Worm (Caenorhabditis elegans) whole organism, young adult: ENCODE data around the gene K07E3.1.
A peak's percentile ranks its signal among the peaks of the same experiment; 100 is the strongest.

Experiments
- B0261.1 ChIP-seq: sonication (generic microtip); optimal IDR thresholded peaks from 2 replicates; lab custom pipeline; 2016; ENCODE audit warnings: mild to moderate bottlenecking, missing genetic modification characterization, moderate library complexity, missing compliant biosample characterization
- B0336.3 ChIP-seq: fragments of 200-800 bp; sonication (Bioruptor generic); IDR thresholded peaks from 2 replicates; pipeline ENCODE4 v1.3.6; 2022; ENCODE audit warnings: missing genetic modification characterization, missing compliant biosample characterization
- D2030.7 ChIP-seq: fragments of 200-800 bp; sonication (Bioruptor generic); IDR thresholded peaks from 2 replicates; pipeline ENCODE4 v1.3.6; 2022; ENCODE audit warnings: missing genetic modification reagents, missing genetic modification characterization, missing compliant biosample characterization
- F22D6.2 ChIP-seq: sonication (generic microtip); optimal IDR thresholded peaks from 2 replicates; lab custom pipeline; 2016; ENCODE audit warnings: mild to moderate bottlenecking, missing genetic modification characterization, missing compliant biosample characterization
- F23B12.7 ChIP-seq: sonication (generic microtip); optimal IDR thresholded peaks from 2 replicates; lab custom pipeline; 2017; ENCODE audit warnings: missing genetic modification characterization, mild to moderate bottlenecking, missing compliant biosample characterization, antibody characterized with exemption, moderate library complexity; ENCODE audit not compliant: insufficient read depth
- F37B4.10 ChIP-seq: fragments of 200-800 bp; sonication (Bioruptor generic); IDR thresholded peaks from 2 replicates; pipeline ENCODE4 v1.3.6; 2022; ENCODE audit warnings: missing genetic modification characterization, missing compliant biosample characterization
- F55B11.4 ChIP-seq: sonication (generic microtip); optimal IDR thresholded peaks from 2 replicates; lab custom pipeline; 2016; ENCODE audit warnings: missing compliant biosample characterization, missing genetic modification characterization, borderline replicate concordance; ENCODE audit not compliant: insufficient read depth
- K11D2.4 ChIP-seq: fragments of 200-800 bp; sonication (Bioruptor generic); IDR thresholded peaks from 2 replicates; pipeline ENCODE4 v1.3.6; 2022; ENCODE audit warnings: missing genetic modification reagents, missing genetic modification characterization, missing compliant biosample characterization
- K12H6.12 ChIP-seq: fragments of 200-800 bp; sonication (Bioruptor generic); optimal IDR thresholded peaks from 2 replicates; lab custom pipeline; 2018; ENCODE audit warnings: mild to moderate bottlenecking, missing genetic modification characterization, missing compliant biosample characterization
- T07F8.4 ChIP-seq: sonication (generic microtip); optimal IDR thresholded peaks from 2 replicates; lab custom pipeline; 2016; ENCODE audit warnings: mild to moderate bottlenecking, missing genetic modification characterization, moderate library complexity, missing compliant biosample characterization
- ama-1 ChIP-seq, 3 experiments: fragments of 150-350 bp in 1 of 3; sonication (generic microtip) in 2 of 3; optimal IDR thresholded peaks; 2 replicates each; lab custom pipeline; 2014 to 2018; ENCODE audit warnings: missing biosample characterization in 2 of 3, missing genetic modification characterization in 2 of 3, missing genetic modification reagents in 2 of 3
- attf-6 ChIP-seq: fragments of 200-800 bp; sonication (Bioruptor generic); IDR thresholded peaks from 2 replicates; pipeline ENCODE4 v1.3.6; 2022; ENCODE audit warnings: missing genetic modification reagents, missing genetic modification characterization, missing compliant biosample characterization
- bed-1 ChIP-seq: fragments of 200-800 bp; sonication (Bioruptor generic); IDR thresholded peaks from 2 replicates; pipeline ENCODE4 v1.3.6; 2022; ENCODE audit warnings: missing genetic modification reagents, missing genetic modification characterization, missing compliant biosample characterization
- ceh-100 ChIP-seq: fragments of 200-800 bp; sonication (Bioruptor generic); IDR thresholded peaks from 2 replicates; pipeline ENCODE4 v1.3.6; 2022; ENCODE audit warnings: missing genetic modification reagents, missing genetic modification characterization, missing compliant biosample characterization
- ceh-79 ChIP-seq: sonication (generic microtip); optimal IDR thresholded peaks from 2 replicates; lab custom pipeline; 2017; ENCODE audit warnings: mild to moderate bottlenecking, missing genetic modification characterization, missing compliant biosample characterization
- chd-7 ChIP-seq: sonication (generic microtip); optimal IDR thresholded peaks from 2 replicates; lab custom pipeline; 2016; ENCODE audit warnings: mild to moderate bottlenecking, missing genetic modification characterization, moderate library complexity, missing compliant biosample characterization
- efl-1 ChIP-seq: fragments of 150-350 bp; optimal IDR thresholded peaks from 2 replicates; lab custom pipeline; 2014; ENCODE audit warnings: missing biosample characterization, missing genetic modification reagents, missing genetic modification characterization
- egrh-3 ChIP-seq: fragments of 200-800 bp; sonication (Bioruptor generic); IDR thresholded peaks from 2 replicates; pipeline ENCODE4 v1.3.6; 2022; ENCODE audit warnings: missing genetic modification reagents, missing genetic modification characterization, missing compliant biosample characterization
- ets-4 ChIP-seq: fragments of 200-800 bp; sonication (Bioruptor generic); optimal IDR thresholded peaks from 2 replicates; lab custom pipeline; 2018; ENCODE audit warnings: mild to moderate bottlenecking, missing genetic modification characterization, missing compliant biosample characterization
- gei-17 ChIP-seq: fragments of 200-800 bp; sonication (Bioruptor generic); optimal IDR thresholded peaks from 2 replicates; lab custom pipeline; 2018; ENCODE audit warnings: mild to moderate bottlenecking, missing genetic modification characterization, missing compliant biosample characterization
- him-1 ChIP-seq: sonication (generic microtip); optimal IDR thresholded peaks from 2 replicates; lab custom pipeline; 2016; ENCODE audit warnings: missing genotype, missing genetic modification reagents, missing genetic modification characterization, missing compliant biosample characterization
- hmg-20 ChIP-seq: fragments of 200-800 bp; sonication (Bioruptor generic); IDR thresholded peaks from 2 replicates; pipeline ENCODE4 v1.3.6; 2022; ENCODE audit warnings: missing genetic modification reagents, missing genetic modification characterization, missing compliant biosample characterization
- let-526 ChIP-seq: fragments of 200-800 bp; sonication (Bioruptor generic); IDR thresholded peaks from 2 replicates; pipeline ENCODE4 v1.3.6; 2022; ENCODE audit warnings: missing genetic modification reagents, missing genetic modification characterization, missing compliant biosample characterization
- lin-26 ChIP-seq: fragments of 200-800 bp; sonication (Bioruptor generic); IDR thresholded peaks from 2 replicates; pipeline ENCODE4 v1.3.6; 2022; ENCODE audit warnings: missing genetic modification reagents, missing genetic modification characterization, missing compliant biosample characterization
- lin-40 ChIP-seq: sonication (generic microtip); optimal IDR thresholded peaks from 2 replicates; lab custom pipeline; 2016; ENCODE audit warnings: missing genetic modification characterization, mild to moderate bottlenecking, missing compliant biosample characterization, missing genotype, missing genetic modification reagents
- lin-54 ChIP-seq: fragments of 200-800 bp; sonication (Bioruptor generic); optimal IDR thresholded peaks from 2 replicates; lab custom pipeline; 2018; ENCODE audit warnings: mild to moderate bottlenecking, missing genetic modification characterization, missing compliant biosample characterization
- lir-1 ChIP-seq: fragments of 200-800 bp; sonication (Bioruptor generic); conservative IDR thresholded peaks from 2 replicates; pipeline ENCODE4 v1.3.6; 2022; ENCODE audit warnings: missing genetic modification reagents, missing genetic modification characterization, missing compliant biosample characterization
- mcd-1 ChIP-seq: fragments of 200-800 bp; sonication (Bioruptor generic); IDR thresholded peaks from 2 replicates; pipeline ENCODE4 v1.3.6; 2022; ENCODE audit warnings: missing genetic modification reagents, missing genetic modification characterization, missing compliant biosample characterization
- mel-28 ChIP-seq: sonication (generic microtip); optimal IDR thresholded peaks from 2 replicates; lab custom pipeline; 2016; ENCODE audit warnings: borderline replicate concordance, mild to moderate bottlenecking, missing genetic modification characterization, missing compliant biosample characterization
- mxl-1 ChIP-seq: sonication (generic microtip); optimal IDR thresholded peaks from 2 replicates; lab custom pipeline; 2016; ENCODE audit warnings: missing genetic modification characterization, missing compliant biosample characterization
- nfya-1 ChIP-seq: sonication (generic microtip); optimal IDR thresholded peaks from 2 replicates; lab custom pipeline; 2017; ENCODE audit warnings: antibody characterized with exemption, missing compliant biosample characterization, missing genetic modification characterization, borderline replicate concordance; ENCODE audit not compliant: insufficient read depth
- nhr-120 ChIP-seq: fragments of 200-800 bp; sonication (Bioruptor generic); IDR thresholded peaks from 2 replicates; pipeline ENCODE4 v1.3.6; 2022; ENCODE audit warnings: missing genetic modification characterization, missing compliant biosample characterization
- nhr-80 ChIP-seq: sonication (generic microtip); optimal IDR thresholded peaks from 2 replicates; lab custom pipeline; 2016; ENCODE audit warnings: missing genetic modification characterization, missing compliant biosample characterization
- pbrm-1 ChIP-seq: fragments of 200-800 bp; sonication (Bioruptor generic); IDR thresholded peaks from 2 replicates; pipeline ENCODE4 v1.3.6; 2022; ENCODE audit warnings: missing genetic modification reagents, missing genetic modification characterization, missing compliant biosample characterization
- repo-1 ChIP-seq: sonication (generic microtip); optimal IDR thresholded peaks from 2 replicates; lab custom pipeline; 2017; ENCODE audit warnings: mild to moderate bottlenecking, missing genetic modification characterization, missing compliant biosample characterization
- snpc-1.3 ChIP-seq: sonication (generic microtip); optimal IDR thresholded peaks from 2 replicates; lab custom pipeline; 2017; ENCODE audit warnings: missing genetic modification characterization, mild to moderate bottlenecking, missing compliant biosample characterization, antibody characterized with exemption, moderate library complexity, missing genotype, missing genetic modification reagents; ENCODE audit not compliant: insufficient read depth
- snpc-3.4 ChIP-seq: sonication (generic microtip); optimal IDR thresholded peaks from 2 replicates; lab custom pipeline; 2017; ENCODE audit warnings: missing genetic modification characterization, mild to moderate bottlenecking, missing compliant biosample characterization, antibody characterized with exemption, moderate library complexity, missing genotype, missing genetic modification reagents
- snpc-4 ChIP-seq, 5 experiments: fragments of 150-350 bp in 1 of 5; sonication (generic microtip) in 4 of 5; optimal IDR thresholded peaks; 2 replicates each; lab custom pipeline; 2014 to 2018; ENCODE audit warnings: missing genetic modification characterization in 5 of 5, missing biosample characterization in 3 of 5, antibody characterized with exemption in 2 of 5, mild to moderate bottlenecking in 2 of 5, missing compliant biosample characterization in 2 of 5, missing genotype in 2 of 5, moderate library complexity in 2 of 5, missing genetic modification reagents in 1 of 5
- somi-1 ChIP-seq: fragments of 200-800 bp; sonication (Bioruptor generic); optimal IDR thresholded peaks from 2 replicates; lab custom pipeline; 2018; ENCODE audit warnings: mild to moderate bottlenecking, missing genetic modification characterization, missing compliant biosample characterization
- tbp1 ChIP-seq: fragments of 200-800 bp; sonication (Bioruptor generic); optimal IDR thresholded peaks from 2 replicates; lab custom pipeline; 2018; ENCODE audit warnings: mild to moderate bottlenecking, missing genetic modification characterization, missing compliant biosample characterization
- zfh-2 ChIP-seq: fragments of 200-800 bp; sonication (Bioruptor generic); conservative IDR thresholded peaks from 2 replicates; pipeline ENCODE4 v1.3.6; 2022; ENCODE audit warnings: missing genetic modification reagents, missing genetic modification characterization, missing compliant biosample characterization
- ztf-18 ChIP-seq: sonication (generic microtip); optimal IDR thresholded peaks from 2 replicates; lab custom pipeline; 2016; ENCODE audit warnings: missing genotype, mild to moderate bottlenecking, missing genetic modification characterization, missing compliant biosample characterization
- ztf-25 ChIP-seq: fragments of 200-800 bp; sonication (Bioruptor generic); IDR thresholded peaks from 2 replicates; pipeline ENCODE4 v1.3.6; 2022; ENCODE audit warnings: missing genetic modification reagents, missing genetic modification characterization, missing compliant biosample characterization
- ztf-26 ChIP-seq: sonication (generic microtip); optimal IDR thresholded peaks from 2 replicates; lab custom pipeline; 2017; ENCODE audit warnings: missing genetic modification characterization, missing compliant biosample characterization
- ztf-28 ChIP-seq: fragments of 200-800 bp; sonication (Bioruptor generic); IDR thresholded peaks from 2 replicates; pipeline ENCODE4 v1.3.6; 2022; ENCODE audit warnings: missing genetic modification reagents, missing genetic modification characterization, missing compliant biosample characterization
- ztf-6 ChIP-seq: fragments of 200-800 bp; sonication (Bioruptor generic); IDR thresholded peaks from 2 replicates; pipeline ENCODE4 v1.3.6; 2022; ENCODE audit warnings: missing genetic modification reagents, missing genetic modification characterization, missing compliant biosample characterization

K07E3.1 gene

ce11 chrX:8155969-8156368 lies 45.7 kb downstream of the K07E3.1 start (continued):
- 0 out of 2 replicates have a peak, but pooled peaks have one; percentile 66 for TF ChIP-seq ztf-28 (GFP tag; lab: Robert Waterston, UW)
- TF ChIP-seq D2030.7 (GFP tag; lab: Robert Waterston, UW): no peak
- no peak for TF ChIP-seq lin-40 (tag; lab: Kevin White, UChicago)
- no peak for TF ChIP-seq nfya-1 (tag; lab: Kevin White, UChicago)
- TF ChIP-seq attf-6: no peak
- TF ChIP-seq repo-1 (tag; lab: Kevin White, UChicago): peak; percentile 6
- no peak for TF ChIP-seq nhr-80
- TF ChIP-seq hmg-20: 0 out of 2 replicates have a peak, but pooled peaks have one; percentile 44
- no peak for TF ChIP-seq nhr-120 (GFP tag; lab: Robert Waterston, UW)
- no peak for TF ChIP-seq chd-7
- no peak for TF ChIP-seq somi-1 (GFP tag; lab: Kevin White, UChicago)
- no peak for TF ChIP-seq F22D6.2
- TF ChIP-seq F23B12.7 (tag; lab: Kevin White, UChicago): no peak
- no peak for TF ChIP-seq efl-1 (GFP tag; lab: Kevin White, UChicago)
- no peak for TF ChIP-seq bed-1 (GFP tag; lab: Robert Waterston, UW)
- TF ChIP-seq pbrm-1 (GFP tag; lab: Robert Waterston, UW): peak; percentile 7; the same call in 1 of the 2 replicates
- peak; percentile 32 for TF ChIP-seq K12H6.12
- peak; percentile 31 for TF ChIP-seq snpc-3.4 (tag; lab: Kevin White, UChicago)
- no peak for TF ChIP-seq ets-4 (GFP tag; lab: Kevin White, UChicago)
- peak; percentile 36; the same call in 1 of the 2 replicates for TF ChIP-seq zfh-2 (GFP tag; lab: Robert Waterston, UW)
- no peak for TF ChIP-seq ztf-18 (tag; lab: Kevin White, UChicago)
- TF ChIP-seq gei-17 (GFP tag; lab: Kevin White, UChicago): no peak
- no peak for TF ChIP-seq ceh-79 (tag; lab: Kevin White, UChicago)
- TF ChIP-seq F37B4.10: no peak
- TF ChIP-seq K11D2.4 (GFP tag; lab: Robert Waterston, UW): no peak
- no peak for TF ChIP-seq F55B11.4 (tag; lab: Kevin White, UChicago)
- TF ChIP-seq snpc-1.3: no peak
- TF ChIP-seq ztf-26 (tag; lab: Kevin White, UChicago): no peak
- TF ChIP-seq egrh-3: peak; percentile 28; the same call in 1 of the 2 replicates
- no peak for TF ChIP-seq mel-28 (tag; lab: Kevin White, UChicago)
- TF ChIP-seq ama-1 (optimal IDR thresholded peaks at IDR 0.05; lab: Kevin White, UChicago): no peak
- TF ChIP-seq ama-1 (GFP tag; optimal IDR thresholded peaks at IDR 0.05; lab: Kevin White, UChicago): peak in 1 of 2 experiments; percentile 56
- TF ChIP-seq ztf-25 (GFP tag; lab: Robert Waterston, UW): no peak
- TF ChIP-seq mcd-1 (GFP tag; lab: Robert Waterston, UW): no peak; the same call in 1 of the 2 replicates
- no peak for TF ChIP-seq T07F8.4 (tag; lab: Kevin White, UChicago)
- TF ChIP-seq B0261.1 (tag; lab: Kevin White, UChicago): no peak
- no peak for TF ChIP-seq B0336.3

DNA sequence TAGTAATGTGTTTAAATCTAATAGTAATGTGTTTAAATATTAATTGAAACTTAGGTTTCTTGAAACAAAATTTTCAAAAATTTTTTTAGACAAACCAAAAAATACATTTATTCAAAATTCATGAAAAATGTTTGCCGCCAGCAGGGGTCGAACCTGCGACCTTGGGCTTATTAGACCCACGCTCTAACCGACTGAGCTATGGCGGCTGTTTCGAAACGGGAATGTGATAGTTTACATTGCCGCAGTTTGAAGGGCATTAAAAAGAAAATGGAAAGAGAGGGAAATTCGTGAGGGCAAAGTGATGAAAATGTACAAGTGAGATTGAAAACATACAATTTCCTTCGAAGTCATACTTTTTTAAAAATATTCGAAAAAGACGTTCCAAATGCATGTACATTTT lies 46.3 kb downstream of the K07E3.1 start:
- TF ChIP-seq D2030.7 (GFP tag; lab: Robert Waterston, UW) (peak; percentile 80), tbp1 (GFP tag; lab: Kevin White, UChicago) (peak; percentile 92), lin-26 (peak; percentile 78), mcd-1 (GFP tag; lab: Robert Waterston, UW) (peak; percentile 23; the same call in 1 of the 2 replicates), let-526 (no peak), ztf-6 (no peak), snpc-4 (GFP tag; optimal IDR thresholded peaks at IDR 0.05; lab: Kevin White, UChicago) (peak; percentile 67), snpc-4 (tag; optimal IDR thresholded peaks at IDR 0.05; lab: Kevin White, UChicago) (peak in 2 of 4 experiments; percentile 35 to 44), him-1 (tag; lab: Kevin White, UChicago) (peak; percentile 68), mxl-1 (no peak), ztf-25 (GFP tag; lab: Robert Waterston, UW) (0 out of 2 replicates have a peak, but pooled peaks have one; percentile 30), egrh-3 (no peak), lin-54 (GFP tag; lab: Kevin White, UChicago) (peak; percentile 23), B0261.1 (tag; lab: Kevin White, UChicago) (peak; percentile 86), nhr-80 (no peak), lir-1 (0 out of 2 replicates have a peak, but pooled peaks have one; percentile 6), ama-1 (optimal IDR thresholded peaks at IDR 0.05; lab: Kevin White, UChicago) (no peak), ama-1 (GFP tag; optimal IDR thresholded peaks at IDR 0.05; lab: Kevin White, UChicago) (peak; percentile 38), snpc-3.4 (tag; lab: Kevin White, UChicago) (peak; percentile 78), ceh-100 (no peak)
